Worm (Caenorhabditis elegans): ENCODE data around the gene C01G12.13.

ce11 chrII:14599284-14599862 lies 22.8 kb downstream of the C01G12.13 start:
- TF ChIP-seq ama-1 (optimal IDR thresholded peaks at IDR 0.05) = no peak
- no peak for TF ChIP-seq egl-27 (tag; optimal IDR thresholded peaks at IDR 0.05)
- TF ChIP-seq zag-1 (tag; optimal IDR thresholded peaks at IDR 0.05) = no peak
- no peak for TF ChIP-seq ceh-82 (tag; optimal IDR thresholded peaks at IDR 0.05)
- TF ChIP-seq nhr-237 (tag; optimal IDR thresholded peaks at IDR 0.05) = no peak
- no peak for TF ChIP-seq nhr-77 (tag; optimal IDR thresholded peaks at IDR 0.05)
- no peak for TF ChIP-seq unc-39 (tag; optimal IDR thresholded peaks at IDR 0.05)
- TF ChIP-seq R02D3.7 (tag; optimal IDR thresholded peaks at IDR 0.05) = no peak
- TF ChIP-seq mdl-1 (tag; optimal IDR thresholded peaks at IDR 0.05) = no peak
- no peak for TF ChIP-seq nhr-11 (tag; optimal IDR thresholded peaks at IDR 0.05)
- no peak for TF ChIP-seq lin-11 (tag; optimal IDR thresholded peaks at IDR 0.05)

Measured in whole organism, L2 larva.